Fruit fly (Drosophila melanogaster) whole organism, embryonic: Measurements from ENCODE around the gene CG12024.

Source experiments
- CG10366 ChIP-seq: fragments of 200-800 bp; sonication (Bioruptor generic); IDR thresholded peaks from 2 replicates; pipeline ENCODE4 v1.3.6; 2022; ENCODE audit warnings: missing biosample characterization, missing genetic modification characterization
- CG10431 ChIP-seq: fragments of 200-800 bp; sonication (Bioruptor generic); optimal IDR thresholded peaks from 3 replicates; lab custom pipeline; 2018; ENCODE audit warnings: missing biosample characterization, mild to moderate bottlenecking, missing genetic modification characterization
- CG10654 ChIP-seq: fragments of 200-800 bp; sonication (Bioruptor generic); optimal IDR thresholded peaks from 2 replicates; lab custom pipeline; 2016; ENCODE audit warnings: missing biosample characterization, missing genetic modification characterization
- CG11085 ChIP-seq: fragments of 200-800 bp; sonication (Bioruptor generic); IDR thresholded peaks from 2 replicates; pipeline ENCODE4 v1.3.6; 2022; ENCODE audit warnings: missing biosample characterization, missing genetic modification characterization
- CG13123 ChIP-seq: fragments of 200-800 bp; sonication (Bioruptor generic); optimal IDR thresholded peaks from 2 replicates; lab custom pipeline; 2016; ENCODE audit warnings: missing biosample characterization, missing genetic modification characterization
- CG1602 ChIP-seq: fragments of 200-800 bp; sonication (Bioruptor generic); optimal IDR thresholded peaks from 3 replicates; lab custom pipeline; 2016; ENCODE audit warnings: missing biosample characterization, missing genetic modification characterization
- CG16779 ChIP-seq: fragments of 200-800 bp; sonication (Bioruptor generic); IDR thresholded peaks from 2 replicates; pipeline ENCODE4 v1.3.6; 2022; ENCODE audit warnings: missing biosample characterization, missing genetic modification characterization
- CG17385 ChIP-seq: fragments of 200-800 bp; sonication (Bioruptor generic); optimal IDR thresholded peaks from 3 replicates; lab custom pipeline; 2018; ENCODE audit warnings: missing biosample characterization, mild to moderate bottlenecking, missing genetic modification characterization
- CG17612 ChIP-seq: fragments of 200-800 bp; sonication (Bioruptor generic); IDR thresholded peaks from 2 replicates; pipeline ENCODE4 v1.3.6; 2022; ENCODE audit warnings: missing biosample characterization, missing genetic modification characterization
- CG17802 ChIP-seq: fragments of 200-800 bp; sonication (Bioruptor generic); optimal IDR thresholded peaks from 2 replicates; lab custom pipeline; 2018; ENCODE audit warnings: missing biosample characterization, mild to moderate bottlenecking, missing genetic modification characterization, moderate library complexity
- CG17912 ChIP-seq: fragments of 200-800 bp; sonication (Bioruptor generic); optimal IDR thresholded peaks from 2 replicates; lab custom pipeline; 2018; ENCODE audit warnings: missing biosample characterization, mild to moderate bottlenecking, missing genetic modification characterization
- CG2875 ChIP-seq: fragments of 200-800 bp; sonication (Bioruptor generic); optimal IDR thresholded peaks from 2 replicates; lab custom pipeline; 2017; ENCODE audit warnings: missing biosample characterization, mild to moderate bottlenecking, missing genetic modification characterization, missing genetic modification reagents
- CG2889 ChIP-seq: fragments of 200-800 bp; sonication (Bioruptor generic); IDR thresholded peaks from 3 replicates; pipeline ENCODE4 v1.3.6; 2022; ENCODE audit warnings: missing biosample characterization, missing genetic modification characterization
- CG30020 ChIP-seq: fragments of 200-800 bp; optimal IDR thresholded peaks from 2 replicates; lab custom pipeline; 2019; ENCODE audit warnings: missing biosample characterization, mild to moderate bottlenecking, missing genetic modification characterization, moderate library complexity
- CG33557 ChIP-seq: fragments of 200-800 bp; sonication (Bioruptor generic); optimal IDR thresholded peaks from 2 replicates; lab custom pipeline; 2019; ENCODE audit warnings: missing biosample characterization, mild to moderate bottlenecking, missing genetic modification characterization, moderate library complexity
- CG3838 ChIP-seq: fragments of 200-800 bp; sonication (Bioruptor generic); optimal IDR thresholded peaks from 3 replicates; lab custom pipeline; 2016; ENCODE audit warnings: missing biosample characterization, missing genetic modification characterization
- CG3995 ChIP-seq: fragments of 200-800 bp; sonication (Bioruptor generic); optimal IDR thresholded peaks from 3 replicates; lab custom pipeline; 2016; ENCODE audit warnings: missing biosample characterization, missing genetic modification characterization
- CG4404 ChIP-seq: fragments of 200-800 bp; sonication (Bioruptor generic); IDR thresholded peaks from 2 replicates; pipeline ENCODE4 v1.3.6; 2022; ENCODE audit warnings: missing biosample characterization, missing genetic modification characterization
- CG6854 ChIP-seq: fragments of 200-800 bp; sonication (Bioruptor generic); optimal IDR thresholded peaks from 3 replicates; lab custom pipeline; 2017; ENCODE audit warnings: missing biosample characterization, mild to moderate bottlenecking, missing genetic modification characterization
- CG7357 ChIP-seq: fragments of 200-800 bp; sonication (Bioruptor generic); IDR thresholded peaks from 3 replicates; pipeline ENCODE4 v1.3.6; 2022; ENCODE audit warnings: missing biosample characterization, missing genetic modification characterization
- CG8281 ChIP-seq: fragments of 200-800 bp; sonication (Bioruptor generic); optimal IDR thresholded peaks from 2 replicates; lab custom pipeline; 2018; ENCODE audit warnings: missing biosample characterization, mild to moderate bottlenecking, missing genetic modification characterization, moderate library complexity
- CG9797 ChIP-seq: fragments of 200-800 bp; sonication (Bioruptor generic); optimal IDR thresholded peaks from 3 replicates; lab custom pipeline; 2018; ENCODE audit warnings: missing biosample characterization, mild to moderate bottlenecking, missing genetic modification characterization
- CTCF ChIP-seq: fragments of 200-800 bp; sonication (Bioruptor generic); optimal IDR thresholded peaks from 2 replicates; lab custom pipeline; 2017; ENCODE audit warnings: missing biosample characterization, mild to moderate bottlenecking, missing genetic modification characterization, moderate library complexity
- CrebB ChIP-seq: fragments of 200-800 bp; sonication (Bioruptor generic); optimal IDR thresholded peaks from 3 replicates; lab custom pipeline; 2018; ENCODE audit warnings: missing biosample characterization, mild to moderate bottlenecking, missing genetic modification characterization
- Dfd ChIP-seq, 2 experiments: fragments of >200 bp; optimal IDR thresholded peaks; 2 replicates each; lab custom pipeline; 2017; ENCODE audit warnings: missing biosample characterization in 2 of 2, missing genetic modification characterization in 2 of 2
- E2f1 ChIP-seq: fragments of 200-800 bp; sonication (Bioruptor generic); IDR thresholded peaks from 2 replicates; pipeline ENCODE4 v1.3.6; 2022; ENCODE audit warnings: missing biosample characterization, missing genetic modification characterization
- H15 ChIP-seq: fragments of 200-800 bp; sonication (Bioruptor generic); IDR thresholded peaks from 3 replicates; pipeline ENCODE4 v1.3.6; 2022; ENCODE audit warnings: missing biosample characterization, missing genetic modification characterization
- HHEX ChIP-seq: fragments of 200-800 bp; sonication (Bioruptor generic); optimal IDR thresholded peaks from 3 replicates; lab custom pipeline; 2017; ENCODE audit warnings: missing biosample characterization, mild to moderate bottlenecking, missing genetic modification characterization, missing genetic modification reagents
- Hmr ChIP-seq: fragments of 200-800 bp; sonication (Bioruptor generic); optimal IDR thresholded peaks from 3 replicates; lab custom pipeline; 2017; ENCODE audit warnings: mild to moderate bottlenecking, missing biosample characterization, missing genetic modification reagents, missing genetic modification characterization
- Hr51 ChIP-seq, 2 experiments: fragments of 200-800 bp; sonication (Bioruptor generic); optimal IDR thresholded peaks; 2 replicates in 1 of 2; 3 replicates in 1 of 2; lab custom pipeline; 2016 to 2018; ENCODE audit warnings: missing biosample characterization in 2 of 2, missing genetic modification characterization in 2 of 2, mild to moderate bottlenecking in 1 of 2, moderate library complexity in 1 of 2
- NFAT ChIP-seq: fragments of 200-800 bp; sonication (Bioruptor generic); IDR thresholded peaks from 2 replicates; pipeline ENCODE4 v1.3.6; 2022; ENCODE audit warnings: missing biosample characterization, missing genetic modification characterization
- Nf-YA ChIP-seq: fragments of 200-800 bp; sonication (Bioruptor generic); IDR thresholded peaks from 2 replicates; pipeline ENCODE4 v1.3.6; 2022; ENCODE audit warnings: missing biosample characterization, missing genetic modification characterization
- Ptx1 ChIP-seq: fragments of 200-800 bp; sonication (Bioruptor generic); IDR thresholded peaks from 2 replicates; pipeline ENCODE4 v1.3.6; 2022; ENCODE audit warnings: missing biosample characterization, missing genetic modification characterization
- Xrp1 ChIP-seq: fragments of 200-800 bp; sonication (Bioruptor generic); IDR thresholded peaks from 2 replicates; pipeline ENCODE4 v1.3.6; 2022; ENCODE audit warnings: missing biosample characterization, missing genetic modification characterization
- ab ChIP-seq: fragments of 200-800 bp; sonication (Bioruptor generic); optimal IDR thresholded peaks from 2 replicates; lab custom pipeline; 2016; ENCODE audit warnings: missing biosample characterization, missing genetic modification characterization
- ase ChIP-seq: fragments of 200-800 bp; sonication (Bioruptor generic); IDR thresholded peaks from 3 replicates; pipeline ENCODE4 v1.3.6; 2022; ENCODE audit warnings: missing biosample characterization, missing genetic modification characterization
- cad ChIP-seq: fragments of >200 bp; optimal IDR thresholded peaks from 2 replicates; lab custom pipeline; 2017; ENCODE audit warnings: missing biosample characterization, missing genetic modification characterization
- cas ChIP-seq: fragments of 200-800 bp; sonication (Bioruptor generic); IDR thresholded peaks from 2 replicates; pipeline ENCODE4 v1.3.6; 2022; ENCODE audit warnings: missing biosample characterization, missing genetic modification characterization
- chm ChIP-seq: fragments of 200-800 bp; sonication (Bioruptor generic); IDR thresholded peaks from 2 replicates; pipeline ENCODE4 v1.3.6; 2022; ENCODE audit warnings: missing biosample characterization, missing genetic modification characterization
- hbn ChIP-seq: fragments of 200-800 bp; sonication (Bioruptor generic); IDR thresholded peaks from 2 replicates; pipeline ENCODE4 v1.3.6; 2022; ENCODE audit warnings: missing biosample characterization, missing genetic modification characterization; ENCODE audit not compliant: partially characterized antibody
- hkb ChIP-seq, 2 experiments: fragments of 200-800 bp in 1 of 2; fragments of >200 bp in 1 of 2; sonication (Bioruptor generic) in 1 of 2; IDR thresholded peaks in 1 of 2; optimal IDR thresholded peaks in 1 of 2; 2 replicates each; pipeline versions ENCODE4 v1.3.6 to Lab custom; 2017 to 2022; ENCODE audit warnings: missing biosample characterization in 1 of 2, missing genetic modification characterization in 1 of 2
- insv ChIP-seq, 2 experiments: fragments of 200-800 bp; sonication (Bioruptor generic); optimal IDR thresholded peaks; 3 replicates each; lab custom pipeline; 2016 to 2018; ENCODE audit warnings: missing biosample characterization in 2 of 2, missing genetic modification characterization in 2 of 2
- pho ChIP-seq: fragments of 200-800 bp; sonication (Bioruptor generic); optimal IDR thresholded peaks from 2 replicates; lab custom pipeline; 2016; ENCODE audit warnings: missing biosample characterization, missing genetic modification characterization
- seq ChIP-seq: fragments of 200-800 bp; sonication (Bioruptor generic); IDR thresholded peaks from 2 replicates; pipeline ENCODE4 v1.3.6; 2022; ENCODE audit warnings: missing biosample characterization, missing genetic modification characterization
- sr ChIP-seq: fragments of 200-800 bp; sonication (Bioruptor generic); IDR thresholded peaks from 3 replicates; pipeline ENCODE4 v1.3.6; 2022; ENCODE audit warnings: missing biosample characterization, missing genetic modification characterization
- toy ChIP-seq: fragments of 200-800 bp; sonication (Bioruptor generic); IDR thresholded peaks from 2 replicates; pipeline ENCODE4 v1.3.6; 2022; ENCODE audit warnings: missing biosample characterization, missing genetic modification characterization
- unc-4 ChIP-seq: fragments of 200-800 bp; sonication (Bioruptor generic); IDR thresholded peaks from 2 replicates; pipeline ENCODE4 v1.3.6; 2022; ENCODE audit warnings: missing biosample characterization, missing genetic modification characterization; ENCODE audit not compliant: partially characterized antibody
- yki ChIP-seq: fragments of >200 bp; optimal IDR thresholded peaks from 3 replicates; lab custom pipeline; 2018

Gene CG12024

dm6 chr3L:1861794-1862447 is 5.0 kb downstream of the CG12024 start, which contains the start of gene Rap1 (continued):
- no peak for TF ChIP-seq CG8281 (tag; lab: Kevin White, UChicago)
- no peak for TF ChIP-seq Hmr (GFP tag; lab: Kevin White, UChicago)
- TF ChIP-seq Nf-YA (GFP tag; lab: Robert Waterston, UW) = peak; percentile 21; the same call in 1 of the 2 replicates
- TF ChIP-seq CG33557 (GFP tag; lab: Kevin White, UChicago) = no peak
- TF ChIP-seq insv (GFP tag; optimal IDR thresholded peaks at IDR 0.05; lab: Kevin White, UChicago) = no peak
- peak; percentile 81 for TF ChIP-seq Ptx1
- TF ChIP-seq Dfd (GFP tag; optimal IDR thresholded peaks at IDR 0.05; lab: Kevin White, UChicago) = no peak
- peak; percentile 45 for TF ChIP-seq CG1602 (GFP tag; lab: Kevin White, UChicago)
- peak; percentile 21 for TF ChIP-seq CG2875 (GFP tag; lab: Kevin White, UChicago)

dm6 chr3L:1865121-1865727 is 8.3 kb downstream of the CG12024 start, which contains the start of the genes HBS1 and CG12025:
HBS1 (minus strand) TSS chr3L:1865240.
CG12025 (plus strand) TSS chr3L:1865430.
- 0 out of 3 replicates have a peak, but pooled peaks have one; percentile 21 for TF ChIP-seq ase (GFP tag; lab: Robert Waterston, UW)
- TF ChIP-seq CG13123 (GFP tag; lab: Kevin White, UChicago) = peak; percentile 7
- 0 out of 2 replicates have a peak, but pooled peaks have one; percentile 26 for TF ChIP-seq cas (GFP tag; lab: Robert Waterston, UW)
- peak; percentile 74 for TF ChIP-seq CG4404
- TF ChIP-seq CG10431 = no peak
- TF ChIP-seq yki = no peak
- TF ChIP-seq ab (GFP tag; lab: Kevin White, UChicago) = no peak
- TF ChIP-seq CG2889 (GFP tag; lab: Robert Waterston, UW) = 0 out of 3 replicates have a peak, but pooled peaks have one; percentile 26
- no peak for TF ChIP-seq sr (GFP tag; lab: Robert Waterston, UW)
- TF ChIP-seq chm (GFP tag; lab: Robert Waterston, UW) = 0 out of 2 replicates have a peak, but pooled peaks have one; percentile 25
- no peak for TF ChIP-seq seq (GFP tag; lab: Robert Waterston, UW)
- TF ChIP-seq CG17802 (tag; lab: Kevin White, UChicago) = peak; percentile 99
- no peak for TF ChIP-seq CTCF (GFP tag; lab: Kevin White, UChicago)
- no peak for TF ChIP-seq CG16779
- TF ChIP-seq CG7357 (GFP tag; lab: Robert Waterston, UW) = peak; percentile 97
- peak; percentile 62 for TF ChIP-seq CG10366 (GFP tag; lab: Robert Waterston, UW)
- no peak for TF ChIP-seq CG17612 (GFP tag; lab: Robert Waterston, UW)
- TF ChIP-seq H15 = no peak
- TF ChIP-seq CG11085 (GFP tag; lab: Robert Waterston, UW) = peak; percentile 53; the same call in 1 of the 2 replicates
- TF ChIP-seq E2f1 = no peak; the same call in 1 of the 2 replicates
- TF ChIP-seq CG3995 (GFP tag; lab: Kevin White, UChicago) = peak; percentile 18
- no peak for TF ChIP-seq cad (GFP tag; lab: Kevin White, UChicago)
- TF ChIP-seq CG17912 (GFP tag; lab: Kevin White, UChicago) = no peak
- peak; percentile 94 for TF ChIP-seq CG30020 (tag; lab: Kevin White, UChicago)
- peak; percentile 94 for TF ChIP-seq hkb (optimal IDR thresholded peaks at IDR 0.05; lab: Kevin White, UChicago)
- no peak for TF ChIP-seq hkb (GFP tag; IDR thresholded peaks at IDR 0.05; lab: Robert Waterston, UW)
- TF ChIP-seq CG9797 = peak; percentile 96
- TF ChIP-seq CG17385 (GFP tag; lab: Kevin White, UChicago) = peak; percentile 23
- peak; percentile 26 for TF ChIP-seq CG3838 (GFP tag; lab: Kevin White, UChicago)
- TF ChIP-seq pho = peak; percentile 44
- no peak; the same call in none of the 2 replicates for TF ChIP-seq Xrp1 (GFP tag; lab: Robert Waterston, UW)
- no peak for TF ChIP-seq unc-4 (GFP tag; lab: Robert Waterston, UW)
- TF ChIP-seq toy (GFP tag; lab: Robert Waterston, UW) = no peak
- peak; percentile 37 for TF ChIP-seq NFAT (GFP tag; lab: Robert Waterston, UW)
- no peak for TF ChIP-seq CG10654 (GFP tag; lab: Kevin White, UChicago)
- no peak for TF ChIP-seq CrebB (tag; lab: Kevin White, UChicago)
- TF ChIP-seq CG2875 (GFP tag; lab: Kevin White, UChicago) = no peak
- no peak for TF ChIP-seq HHEX
- no peak for TF ChIP-seq hbn (GFP tag; lab: Robert Waterston, UW)
- TF ChIP-seq Hr51 (GFP tag; optimal IDR thresholded peaks at IDR 0.05; lab: Kevin White, UChicago) = peak in 1 of 2 experiments; percentile 39
- TF ChIP-seq CG6854 (GFP tag; lab: Kevin White, UChicago) = no peak
